Fruit fly (Drosophila melanogaster) whole organism, prepupa: ENCODE data around the gene tsl.
"Not testable (repeated sequence)": the region's sequence is repeated elsewhere in the genome, so short reads cannot be mapped to it uniquely, and the experiment has no call there.

Source experiments
- CG10669 ChIP-seq: fragments of 200-800 bp; sonication (Bioruptor generic); optimal IDR thresholded peaks from 3 replicates; lab custom pipeline; 2018; ENCODE audit warnings: missing biosample characterization, mild to moderate bottlenecking, missing genetic modification characterization, moderate library complexity
- CG16779 ChIP-seq: fragments of 200-800 bp; sonication (Bioruptor generic); optimal IDR thresholded peaks from 3 replicates; lab custom pipeline; 2017; ENCODE audit warnings: missing biosample characterization, mild to moderate bottlenecking, missing genetic modification characterization
- CG4318 ChIP-seq: fragments of 200-800 bp; sonication (Bioruptor generic); optimal IDR thresholded peaks from 3 replicates; lab custom pipeline; 2017; ENCODE audit warnings: missing biosample characterization, mild to moderate bottlenecking, missing genetic modification characterization
- CG6854 ChIP-seq: fragments of 200-800 bp; sonication (Bioruptor generic); optimal IDR thresholded peaks from 2 replicates; lab custom pipeline; 2017; ENCODE audit warnings: missing biosample characterization, mild to moderate bottlenecking, missing genetic modification characterization
- CG7368 ChIP-seq: fragments of 200-800 bp; sonication (Bioruptor generic); optimal IDR thresholded peaks from 3 replicates; lab custom pipeline; 2016; ENCODE audit warnings: missing biosample characterization, missing genetic modification characterization
- CG8119 ChIP-seq: fragments of 200-800 bp; sonication (Bioruptor generic); IDR thresholded peaks from 3 replicates; pipeline ENCODE4 v1.3.6; 2022; ENCODE audit warnings: missing biosample characterization, missing genetic modification characterization
- CG8632 ChIP-seq: fragments of 200-800 bp; sonication (Bioruptor generic); optimal IDR thresholded peaks from 3 replicates; lab custom pipeline; 2016; ENCODE audit warnings: missing biosample characterization, missing genetic modification characterization
- Eip78C ChIP-seq: fragments of 200-800 bp; sonication (Bioruptor generic); peaks from one replicate; lab custom pipeline; 2016; ENCODE audit warnings: missing biosample characterization, missing genetic modification characterization
- Ets21C ChIP-seq: fragments of 200-800 bp; sonication (Bioruptor generic); optimal IDR thresholded peaks from 3 replicates; lab custom pipeline; 2016; ENCODE audit warnings: missing biosample characterization, missing genetic modification characterization
- Gug ChIP-seq: fragments of 200-800 bp; sonication (Bioruptor generic); IDR thresholded peaks from 2 replicates; pipeline ENCODE4 v1.3.6; 2022; ENCODE audit warnings: missing biosample characterization, missing genetic modification characterization
- Met ChIP-seq: fragments of 200-800 bp; sonication (Bioruptor generic); optimal IDR thresholded peaks from 3 replicates; lab custom pipeline; 2016; ENCODE audit warnings: missing biosample characterization, missing genetic modification characterization
- acj6 ChIP-seq: fragments of 200-800 bp; sonication (Bioruptor generic); optimal IDR thresholded peaks from 3 replicates; lab custom pipeline; 2016; ENCODE audit warnings: missing biosample characterization, missing genetic modification characterization
- cyc ChIP-seq: fragments of 200-800 bp; sonication (Bioruptor generic); optimal IDR thresholded peaks from 3 replicates; lab custom pipeline; 2016; ENCODE audit warnings: missing biosample characterization, missing genetic modification characterization
- esn ChIP-seq: fragments of 200-800 bp; sonication (Bioruptor generic); optimal IDR thresholded peaks from 2 replicates; lab custom pipeline; 2016; ENCODE audit warnings: missing biosample characterization, mild to moderate bottlenecking, missing genetic modification characterization, moderate library complexity

DNA sequence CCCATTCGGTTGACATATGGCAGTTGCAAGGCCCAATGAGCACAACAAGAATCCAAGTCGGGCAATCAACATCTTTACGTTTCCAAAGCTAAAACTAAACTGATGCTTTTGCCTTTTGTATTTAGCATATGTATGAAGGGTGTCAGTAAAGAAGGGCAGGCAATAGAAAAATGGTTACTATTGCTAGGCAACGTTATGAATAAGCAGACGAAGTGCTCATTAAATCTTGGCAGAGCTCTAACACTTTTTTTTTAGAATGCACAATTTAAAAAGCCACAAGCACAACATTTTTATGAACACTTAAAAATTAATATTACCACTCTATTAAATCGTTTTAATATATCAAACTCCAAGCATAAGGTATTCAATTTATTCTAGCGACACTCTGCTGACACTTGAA lies 46.1 kb downstream of the tsl start, which contains the start of gene Sfp93F:
- not testable (repeated sequence) for TF ChIP-seq Ets21C (GFP tag; lab: Kevin White, UChicago); CG10669 (GFP tag; lab: Kevin White, UChicago); CG8119 (GFP tag; lab: Robert Waterston, UW); esn (GFP tag; lab: Kevin White, UChicago); Eip78C (GFP tag; lab: Kevin White, UChicago); CG4318; Met (GFP tag; lab: Kevin White, UChicago); CG8632; acj6 (GFP tag; lab: Kevin White, UChicago); Gug (GFP tag; lab: Robert Waterston, UW); CG6854 (GFP tag; lab: Kevin White, UChicago); cyc (GFP tag; lab: Kevin White, UChicago); CG7368 (GFP tag; lab: Kevin White, UChicago); CG16779 (tag; lab: Kevin White, UChicago)
